Worm (Caenorhabditis elegans) whole organism, late embryonic: ENCODE results near the gene fcho-1.

Experiments used
- ceh-2 ChIP-seq: sonication (generic microtip); optimal IDR thresholded peaks from 2 replicates; lab custom pipeline; 2016; ENCODE audit warnings: missing genotype, missing genetic modification characterization, missing compliant biosample characterization
- ceh-24 ChIP-seq: sonication (generic microtip); optimal IDR thresholded peaks from 2 replicates; lab custom pipeline; 2016; ENCODE audit warnings: mild to moderate bottlenecking, missing genetic modification characterization, missing compliant biosample characterization
- ceh-34 ChIP-seq: sonication (generic microtip); optimal IDR thresholded peaks from 2 replicates; lab custom pipeline; 2016; ENCODE audit warnings: mild to moderate bottlenecking, missing genetic modification characterization, missing compliant biosample characterization
- dmd-4 ChIP-seq: sonication (generic microtip); optimal IDR thresholded peaks from 2 replicates; lab custom pipeline; 2016; ENCODE audit warnings: borderline replicate concordance, missing genetic modification characterization, missing compliant biosample characterization
- dve-1 ChIP-seq: sonication (generic microtip); optimal IDR thresholded peaks from 2 replicates; lab custom pipeline; 2017; ENCODE audit warnings: antibody characterized with exemption, mild to moderate bottlenecking, missing genetic modification characterization, missing compliant biosample characterization
- hlh-15 ChIP-seq: sonication (generic microtip); optimal IDR thresholded peaks from 2 replicates; lab custom pipeline; 2016; ENCODE audit warnings: missing genetic modification characterization, missing compliant biosample characterization
- nhr-232 ChIP-seq: sonication (generic microtip); optimal IDR thresholded peaks from 2 replicates; lab custom pipeline; 2016; ENCODE audit warnings: missing genetic modification characterization, missing compliant biosample characterization
- npax-4 ChIP-seq: sonication (generic microtip); optimal IDR thresholded peaks from 2 replicates; lab custom pipeline; 2016; ENCODE audit warnings: missing genetic modification characterization, missing compliant biosample characterization
- pqm-1 ChIP-seq: sonication (generic microtip); optimal IDR thresholded peaks from 2 replicates; lab custom pipeline; 2016; ENCODE audit warnings: missing genetic modification characterization, missing compliant biosample characterization
- sdc-2 ChIP-seq: sonication (generic microtip); optimal IDR thresholded peaks from 2 replicates; lab custom pipeline; 2016; ENCODE audit warnings: missing genotype, missing genetic modification characterization, missing compliant biosample characterization
- sox-4 ChIP-seq: sonication (generic microtip); optimal IDR thresholded peaks from 2 replicates; lab custom pipeline; 2017; ENCODE audit warnings: mild to moderate bottlenecking, missing genetic modification characterization, inconsistent platforms, missing compliant biosample characterization
- tbx-2 ChIP-seq: sonication (generic microtip); optimal IDR thresholded peaks from 2 replicates; lab custom pipeline; 2016; ENCODE audit warnings: missing genetic modification characterization, missing compliant biosample characterization
- unc-86 ChIP-seq: sonication (generic microtip); optimal IDR thresholded peaks from 2 replicates; lab custom pipeline; 2016; ENCODE audit warnings: missing genetic modification characterization, missing compliant biosample characterization

ce11 chrII:1315245-1315644 lies 4.9 kb downstream of the fcho-1 start:
- TF ChIP-seq ceh-2 (tag; lab: Kevin White, UChicago) (no peak), dmd-4 (tag; lab: Kevin White, UChicago) (no peak), pqm-1 (tag; lab: Kevin White, UChicago) (no peak), sox-4 (tag; lab: Kevin White, UChicago) (no peak), hlh-15 (tag; lab: Kevin White, UChicago) (no peak), nhr-232 (tag; lab: Kevin White, UChicago) (no peak), ceh-34 (tag; lab: Kevin White, UChicago) (no peak), ceh-24 (tag; lab: Kevin White, UChicago) (no peak), tbx-2 (tag; lab: Kevin White, UChicago) (no peak), unc-86 (tag; lab: Kevin White, UChicago) (no peak), sdc-2 (tag; lab: Kevin White, UChicago) (no peak), dve-1 (tag; lab: Kevin White, UChicago) (no peak), npax-4 (tag; lab: Kevin White, UChicago) (no peak)
